Fruit fly (Drosophila melanogaster): ENCODE results near the gene CG34161.

The CG34161 gene

DNA sequence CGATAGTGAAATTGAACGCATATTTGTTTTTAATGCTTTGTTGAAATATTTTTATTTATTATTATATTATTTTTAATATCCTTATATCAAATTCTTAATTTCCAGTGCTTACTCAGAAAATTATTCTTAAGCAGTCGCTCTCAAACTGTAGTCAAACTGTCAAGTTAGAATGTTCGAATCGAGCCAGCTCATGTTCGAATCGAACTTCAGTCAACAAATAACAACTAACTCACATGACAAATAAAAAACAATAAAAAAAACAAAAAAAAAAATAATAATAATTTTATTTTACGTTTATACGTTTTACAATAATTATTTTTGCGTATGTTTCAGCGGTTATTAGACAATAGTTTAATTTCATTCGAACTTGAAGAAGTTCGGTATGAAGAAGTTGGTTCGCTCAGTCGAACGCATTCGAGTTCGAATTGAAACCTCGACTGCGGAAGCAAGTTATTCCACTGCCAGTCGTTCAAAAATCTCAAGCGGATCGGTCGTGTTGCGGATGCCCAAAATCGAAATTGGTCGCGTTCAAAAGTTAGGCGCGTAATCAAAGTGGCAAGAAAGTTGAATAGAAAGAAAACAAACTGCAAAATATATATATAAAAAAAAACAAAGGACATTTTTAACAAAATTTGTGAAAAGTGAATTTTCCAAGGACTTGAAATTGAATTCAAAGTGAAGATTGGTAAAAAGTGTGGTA is 36.9 kb downstream of the CG34161 start, which contains the start of gene Trim9 (continued):
- TF ChIP-seq CG13775 (GFP tag; optimal IDR thresholded peaks at IDR 0.05) (no peak), CG10321 (GFP tag; IDR thresholded peaks at IDR 0.05) (no peak), CG32532 (GFP tag; IDR thresholded peaks at IDR 0.05) (no peak), shn (GFP tag; optimal IDR thresholded peaks at IDR 0.05) (no peak), C15 (GFP tag; IDR thresholded peaks at IDR 0.05) (no peak), prd (optimal IDR thresholded peaks at IDR 0.05) (no peak), prd (GFP tag; IDR thresholded peaks at IDR 0.05) (no peak), CG10462 (GFP tag; optimal IDR thresholded peaks at IDR 0.05) (no peak), eve (GFP tag; optimal IDR thresholded peaks at IDR 0.05) (peak in 1 of 2 experiments; percentile 1), klu (GFP tag; IDR thresholded peaks at IDR 0.05) (no peak), pum (GFP tag; optimal IDR thresholded peaks at IDR 0.05) (no peak), CG16779 (GFP tag; IDR thresholded peaks at IDR 0.05) (no peak), en (GFP tag; optimal IDR thresholded peaks at IDR 0.05) (no peak), aop (GFP tag; IDR thresholded peaks at IDR 0.05) (no peak), repo (GFP tag; optimal IDR thresholded peaks at IDR 0.05) (no peak), CG15601 (tag; optimal IDR thresholded peaks at IDR 0.05) (peak; percentile 85), Stat92E (GFP tag; optimal IDR thresholded peaks at IDR 0.05) (no peak), CG13123 (GFP tag; optimal IDR thresholded peaks at IDR 0.05) (no peak), disco-r (GFP tag; optimal IDR thresholded peaks at IDR 0.05) (no peak), trem (tag; optimal IDR thresholded peaks at IDR 0.05) (no peak), CG13894 (tag; optimal IDR thresholded peaks at IDR 0.05) (no peak), stc (GFP tag; IDR thresholded peaks at IDR 0.05) (no peak), Myb (GFP tag; optimal IDR thresholded peaks at IDR 0.05) (no peak), zen2 (GFP tag; IDR thresholded peaks at IDR 0.05; ENCODE audit: partially characterized antibody) (no peak), Ssrp (tag; optimal IDR thresholded peaks at IDR 0.05) (no peak), Hey (tag; optimal IDR thresholded peaks at IDR 0.05) (no peak), gsb-n (tag; optimal IDR thresholded peaks at IDR 0.05) (no peak), Usf (GFP tag; optimal IDR thresholded peaks at IDR 0.05) (no peak), crc (GFP tag; optimal IDR thresholded peaks at IDR 0.05) (no peak), CG31441 (GFP tag; IDR thresholded peaks at IDR 0.05) (no peak), Opbp (GFP tag; IDR thresholded peaks at IDR 0.05; ENCODE audit: partially characterized antibody) (peak; percentile 58; the same call in 1 of the 3 replicates), NFAT (GFP tag; IDR thresholded peaks at IDR 0.05) (no peak)

DNA sequence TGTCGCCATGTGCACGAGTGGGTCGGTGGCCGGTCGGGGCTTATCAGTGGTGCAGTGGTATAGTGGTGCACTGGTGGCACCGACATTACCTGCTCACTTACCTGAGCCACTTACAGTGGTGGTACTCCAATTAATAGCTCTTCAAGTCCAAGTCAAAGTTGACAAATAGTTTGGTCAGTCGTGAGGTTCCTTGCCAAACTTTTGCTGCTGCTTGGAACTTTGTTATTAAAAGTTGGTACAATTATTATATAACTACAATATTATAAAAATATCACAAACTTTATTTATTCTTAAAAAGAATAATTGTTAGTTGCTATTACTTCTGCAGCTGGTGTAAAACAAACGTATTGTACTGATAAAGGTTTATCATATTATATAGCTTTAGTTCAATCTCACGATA is 37.5 kb downstream of the CG34161 start:
- TF ChIP-seq nmo (GFP tag; optimal IDR thresholded peaks at IDR 0.05) (no peak), Sox102F (GFP tag; optimal IDR thresholded peaks at IDR 0.05) (peak; percentile 45), repo (GFP tag; optimal IDR thresholded peaks at IDR 0.05) (no peak), CG2875 (GFP tag; optimal IDR thresholded peaks at IDR 0.05) (no peak), CG11504 (tag; optimal IDR thresholded peaks at IDR 0.05) (no peak), prd (optimal IDR thresholded peaks at IDR 0.05) (no peak), prd (GFP tag; IDR thresholded peaks at IDR 0.05) (peak; percentile 44; the same call in 2 of the 3 replicates), Atf6 (GFP tag; IDR thresholded peaks at IDR 0.05) (no peak), CG9817 (tag; optimal IDR thresholded peaks at IDR 0.05) (peak; percentile 16), Rx (GFP tag; IDR thresholded peaks at IDR 0.05) (0 out of 2 replicates have a peak, but pooled peaks have one; percentile 22), lmd (GFP tag; IDR thresholded peaks at IDR 0.05) (no peak), Eip74EF (GFP tag; optimal IDR thresholded peaks at IDR 0.05) (no peak), grn (GFP tag; optimal IDR thresholded peaks at IDR 0.05) (no peak), CG2678 (tag; optimal IDR thresholded peaks at IDR 0.05) (peak; percentile 24), CG7928 (GFP tag; optimal IDR thresholded peaks at IDR 0.05) (no peak), CG7839 (tag; optimal IDR thresholded peaks at IDR 0.05) (peak; percentile 16), gcm2 (GFP tag; optimal IDR thresholded peaks at IDR 0.05) (no peak), CG43689 (GFP tag; IDR thresholded peaks at IDR 0.05) (no peak), CG18262 (tag; optimal IDR thresholded peaks at IDR 0.05) (no peak), dati (GFP tag; IDR thresholded peaks at IDR 0.05) (no peak), Med (GFP tag) (peak; percentile 23), Sry-δ (GFP tag; optimal IDR thresholded peaks at IDR 0.05) (no peak), CG31224 (GFP tag; IDR thresholded peaks at IDR 0.05) (no peak)

Data from whole organism, embryonic.